Fruit fly (Drosophila melanogaster) whole organism, prepupa: Measurements from ENCODE around the gene fng.

Source experiments
- CG15336 ChIP-seq: fragments of 200-800 bp; sonication (Bioruptor generic); IDR thresholded peaks from 2 replicates; pipeline ENCODE4 v1.3.6; 2022; ENCODE audit warnings: missing biosample characterization, missing genetic modification characterization
- CG16779 ChIP-seq: fragments of 200-800 bp; sonication (Bioruptor generic); optimal IDR thresholded peaks from 3 replicates; lab custom pipeline; 2017; ENCODE audit warnings: missing biosample characterization, mild to moderate bottlenecking, missing genetic modification characterization
- CG31627 ChIP-seq: fragments of 200-800 bp; sonication (Bioruptor generic); optimal IDR thresholded peaks from 3 replicates; lab custom pipeline; 2016; ENCODE audit warnings: missing biosample characterization, missing genetic modification characterization
- CG4318 ChIP-seq: fragments of 200-800 bp; sonication (Bioruptor generic); optimal IDR thresholded peaks from 3 replicates; lab custom pipeline; 2017; ENCODE audit warnings: missing biosample characterization, mild to moderate bottlenecking, missing genetic modification characterization
- CG8319 ChIP-seq: fragments of 200-800 bp; sonication (Bioruptor generic); optimal IDR thresholded peaks from 3 replicates; lab custom pipeline; 2016; ENCODE audit warnings: missing biosample characterization, missing genetic modification characterization
- CG8632 ChIP-seq: fragments of 200-800 bp; sonication (Bioruptor generic); optimal IDR thresholded peaks from 3 replicates; lab custom pipeline; 2016; ENCODE audit warnings: missing biosample characterization, missing genetic modification characterization
- CG9139 ChIP-seq: fragments of 200-800 bp; sonication (Bioruptor generic); optimal IDR thresholded peaks from 3 replicates; lab custom pipeline; 2017; ENCODE audit warnings: missing biosample characterization, mild to moderate bottlenecking, missing genetic modification characterization
- Eip75B ChIP-seq: fragments of 200-800 bp; sonication (Bioruptor generic); optimal IDR thresholded peaks from 3 replicates; lab custom pipeline; 2016; ENCODE audit warnings: missing biosample characterization, missing genetic modification characterization
- Eip78C ChIP-seq: fragments of 200-800 bp; sonication (Bioruptor generic); peaks from one replicate; lab custom pipeline; 2016; ENCODE audit warnings: missing biosample characterization, missing genetic modification characterization
- Ets96B ChIP-seq: fragments of 200-800 bp; optimal IDR thresholded peaks from 2 replicates; lab custom pipeline; 2019; ENCODE audit warnings: missing biosample characterization, mild to moderate bottlenecking, missing genetic modification characterization, moderate library complexity
- Hr39 ChIP-seq: fragments of 200-800 bp; sonication (Bioruptor generic); optimal IDR thresholded peaks from 2 replicates; lab custom pipeline; 2016; ENCODE audit warnings: missing biosample characterization, missing genetic modification characterization
- Lpt ChIP-seq: fragments of 200-800 bp; sonication (Bioruptor generic); optimal IDR thresholded peaks from 3 replicates; lab custom pipeline; 2016; ENCODE audit warnings: missing biosample characterization, missing genetic modification characterization
- Smox ChIP-seq: fragments of 200-800 bp; sonication (Bioruptor generic); optimal IDR thresholded peaks from 3 replicates; lab custom pipeline; 2016; ENCODE audit warnings: missing biosample characterization, missing genetic modification characterization
- Sox102F ChIP-seq: fragments of 200-800 bp; sonication (Bioruptor generic); optimal IDR thresholded peaks from 2 replicates; lab custom pipeline; 2016; ENCODE audit warnings: missing biosample characterization, mild to moderate bottlenecking, missing genetic modification characterization

- no peak for TF ChIP-seq CG31627 (GFP tag; lab: Kevin White, UChicago)
- no peak for TF ChIP-seq CG4318 (GFP tag; lab: Kevin White, UChicago)
- TF ChIP-seq CG8632 (GFP tag; lab: Kevin White, UChicago), result no peak
- TF ChIP-seq Sox102F (GFP tag; lab: Kevin White, UChicago), result no peak
- no peak for TF ChIP-seq CG16779
- no peak for TF ChIP-seq CG15336 (GFP tag; lab: Robert Waterston, UW)
- TF ChIP-seq Eip75B (GFP tag; lab: Kevin White, UChicago), result no peak
- TF ChIP-seq Eip78C (GFP tag; lab: Kevin White, UChicago), result no peak
- no peak for TF ChIP-seq CG9139 (GFP tag; lab: Kevin White, UChicago)
- TF ChIP-seq Smox (GFP tag; lab: Kevin White, UChicago), result no peak
- no peak for TF ChIP-seq CG8319
- no peak for TF ChIP-seq Ets96B (tag; lab: Kevin White, UChicago)
- no peak for TF ChIP-seq Hr39 (GFP tag; lab: Kevin White, UChicago)
- no peak for TF ChIP-seq Lpt
Observed at dm6 chr3L:20946944-20947343, 2.4 kb downstream of the fng start.
